Fruit fly (Drosophila melanogaster) whole organism, embryonic: ENCODE data around the gene Sidpn.

Experiments used
- CG10979 ChIP-seq: fragments of 200-800 bp; sonication (Bioruptor generic); optimal IDR thresholded peaks from 2 replicates; lab custom pipeline; 2018; ENCODE audit warnings: missing biosample characterization, mild to moderate bottlenecking, missing genetic modification characterization, moderate library complexity
- CG12769 ChIP-seq: fragments of 200-800 bp; sonication (Bioruptor generic); optimal IDR thresholded peaks from 2 replicates; lab custom pipeline; 2019; ENCODE audit warnings: missing biosample characterization, mild to moderate bottlenecking, missing genetic modification characterization, moderate library complexity
- CG13424 ChIP-seq: fragments of 200-800 bp; sonication (Bioruptor generic); optimal IDR thresholded peaks from 2 replicates; lab custom pipeline; 2019; ENCODE audit warnings: missing biosample characterization, mild to moderate bottlenecking, missing genetic modification characterization, moderate library complexity
- CG13775 ChIP-seq: fragments of 200-800 bp; sonication (Bioruptor generic); optimal IDR thresholded peaks from 3 replicates; lab custom pipeline; 2017; ENCODE audit warnings: missing biosample characterization, mild to moderate bottlenecking, missing genetic modification characterization
- CG1529 ChIP-seq: fragments of 200-800 bp; sonication (Bioruptor generic); optimal IDR thresholded peaks from 3 replicates; lab custom pipeline; 2018; ENCODE audit warnings: missing biosample characterization, missing genetic modification characterization
- CG17359 ChIP-seq: fragments of 200-800 bp; sonication (Bioruptor generic); optimal IDR thresholded peaks from 3 replicates; lab custom pipeline; 2018; ENCODE audit warnings: missing biosample characterization, mild to moderate bottlenecking, missing genetic modification characterization, moderate library complexity
- CG17361 ChIP-seq: fragments of 200-800 bp; sonication (Bioruptor generic); IDR thresholded peaks from 3 replicates; pipeline ENCODE4 v1.3.6; 2022; ENCODE audit warnings: missing biosample characterization, missing genetic modification characterization
- CG18262 ChIP-seq: fragments of 200-800 bp; optimal IDR thresholded peaks from 3 replicates; lab custom pipeline; 2019; ENCODE audit warnings: missing biosample characterization, mild to moderate bottlenecking, missing genetic modification characterization, moderate library complexity
- CG2678 ChIP-seq: fragments of 200-800 bp; sonication (Bioruptor generic); optimal IDR thresholded peaks from 3 replicates; lab custom pipeline; 2019; ENCODE audit warnings: missing biosample characterization, mild to moderate bottlenecking, missing genetic modification characterization, moderate library complexity
- CG33213 ChIP-seq: fragments of 200-800 bp; sonication (Bioruptor generic); optimal IDR thresholded peaks from 3 replicates; lab custom pipeline; 2016; ENCODE audit warnings: missing biosample characterization, missing genetic modification characterization
- CG33557 ChIP-seq: fragments of 200-800 bp; sonication (Bioruptor generic); optimal IDR thresholded peaks from 2 replicates; lab custom pipeline; 2019; ENCODE audit warnings: missing biosample characterization, mild to moderate bottlenecking, missing genetic modification characterization, moderate library complexity
- CG8388 ChIP-seq: fragments of 200-800 bp; sonication (Bioruptor generic); optimal IDR thresholded peaks from 2 replicates; lab custom pipeline; 2019; ENCODE audit warnings: missing biosample characterization, mild to moderate bottlenecking, missing genetic modification characterization, moderate library complexity
- CG9727 ChIP-seq: fragments of 200-800 bp; sonication (Bioruptor generic); optimal IDR thresholded peaks from 3 replicates; lab custom pipeline; 2017; ENCODE audit warnings: missing biosample characterization, mild to moderate bottlenecking, missing genetic modification characterization
- Dip3 ChIP-seq: fragments of 200-800 bp; sonication (Bioruptor generic); optimal IDR thresholded peaks from 3 replicates; lab custom pipeline; 2016; ENCODE audit warnings: missing biosample characterization, missing genetic modification characterization
- Drgx ChIP-seq: fragments of 200-800 bp; sonication (Bioruptor generic); IDR thresholded peaks from 2 replicates; pipeline ENCODE4 v1.3.6; 2022; ENCODE audit warnings: missing biosample characterization, missing genetic modification characterization
- Ets65A ChIP-seq: fragments of 200-800 bp; sonication (Bioruptor generic); peaks from one replicate; lab custom pipeline; 2016; ENCODE audit warnings: missing biosample characterization, missing genetic modification characterization
- GATAe ChIP-seq: fragments of 200-800 bp; sonication (Bioruptor generic); conservative IDR thresholded peaks from 2 replicates; pipeline ENCODE4 v1.3.6; 2022; ENCODE audit warnings: missing biosample characterization, missing genetic modification characterization
- HLHmδ ChIP-seq: fragments of 200-800 bp; sonication (Bioruptor generic); optimal IDR thresholded peaks from 2 replicates; lab custom pipeline; 2018; ENCODE audit warnings: missing biosample characterization, mild to moderate bottlenecking, missing genetic modification characterization, moderate library complexity
- Hey ChIP-seq: fragments of 200-800 bp; sonication (Bioruptor generic); optimal IDR thresholded peaks from 3 replicates; lab custom pipeline; 2018; ENCODE audit warnings: missing biosample characterization, mild to moderate bottlenecking, missing genetic modification characterization
- Hr51 ChIP-seq, 2 experiments: fragments of 200-800 bp; sonication (Bioruptor generic); optimal IDR thresholded peaks; 2 replicates in 1 of 2; 3 replicates in 1 of 2; lab custom pipeline; 2016 to 2018; ENCODE audit warnings: missing biosample characterization in 2 of 2, missing genetic modification characterization in 2 of 2, mild to moderate bottlenecking in 1 of 2, moderate library complexity in 1 of 2
- Lpt ChIP-seq: fragments of >200 bp; optimal IDR thresholded peaks from 2 replicates; lab custom pipeline; 2018; ENCODE audit warnings: missing biosample characterization, missing genetic modification characterization
- MBD-R2 ChIP-seq: fragments of 200-800 bp; sonication (Bioruptor generic); IDR thresholded peaks from 2 replicates; pipeline ENCODE4 v1.3.6; 2022; ENCODE audit warnings: missing biosample characterization, missing genetic modification characterization
- NFAT ChIP-seq: fragments of 200-800 bp; sonication (Bioruptor generic); IDR thresholded peaks from 2 replicates; pipeline ENCODE4 v1.3.6; 2022; ENCODE audit warnings: missing biosample characterization, missing genetic modification characterization
- Nf-YC ChIP-seq: fragments of 200-800 bp; optimal IDR thresholded peaks from 3 replicates; lab custom pipeline; 2019; ENCODE audit warnings: missing biosample characterization, mild to moderate bottlenecking, missing genetic modification characterization, moderate library complexity
- NfI ChIP-seq: fragments of 200-800 bp; sonication (Bioruptor generic); optimal IDR thresholded peaks from 3 replicates; lab custom pipeline; 2018; ENCODE audit warnings: missing biosample characterization, mild to moderate bottlenecking, missing genetic modification characterization, moderate library complexity
- Oli ChIP-seq: fragments of 200-800 bp; sonication (Bioruptor generic); optimal IDR thresholded peaks from 2 replicates; lab custom pipeline; 2018; ENCODE audit warnings: missing biosample characterization, mild to moderate bottlenecking, missing genetic modification characterization, moderate library complexity
- Side ChIP-seq: fragments of 200-800 bp; sonication (Bioruptor generic); optimal IDR thresholded peaks from 2 replicates; lab custom pipeline; 2016; ENCODE audit warnings: missing biosample characterization, missing genetic modification characterization
- Stat92E ChIP-seq, 3 experiments: fragments of >200 bp in 2 of 3; fragments of 200-800 bp in 1 of 3; sonication (Bioruptor generic) in 1 of 3; optimal IDR thresholded peaks; 2 replicates each; lab custom pipeline; 2017 to 2019; ENCODE audit warnings: missing biosample characterization in 3 of 3, missing genetic modification characterization in 3 of 3, mild to moderate bottlenecking in 1 of 3, moderate library complexity in 1 of 3
- ase ChIP-seq: fragments of 200-800 bp; sonication (Bioruptor generic); IDR thresholded peaks from 3 replicates; pipeline ENCODE4 v1.3.6; 2022; ENCODE audit warnings: missing biosample characterization, missing genetic modification characterization
- ato ChIP-seq: fragments of 200-800 bp; sonication (Bioruptor generic); IDR thresholded peaks from 2 replicates; pipeline ENCODE4 v1.3.6; 2022; ENCODE audit warnings: missing biosample characterization, missing genetic modification characterization; ENCODE audit not compliant: partially characterized antibody
- bbx ChIP-seq: fragments of 200-800 bp; sonication (Bioruptor generic); IDR thresholded peaks from 2 replicates; pipeline ENCODE4 v1.3.6; 2022; ENCODE audit warnings: missing biosample characterization, missing genetic modification characterization; ENCODE audit not compliant: partially characterized antibody
- bcd ChIP-seq: fragments of 200-800 bp; sonication (Bioruptor generic); optimal IDR thresholded peaks from 2 replicates; lab custom pipeline; 2017; ENCODE audit warnings: missing biosample characterization, mild to moderate bottlenecking, missing genetic modification characterization
- cwo ChIP-seq: fragments of 200-800 bp; sonication (Bioruptor generic); optimal IDR thresholded peaks from 3 replicates; lab custom pipeline; 2017; ENCODE audit warnings: missing biosample characterization, missing genetic modification characterization, mild to moderate bottlenecking, moderate library complexity, missing genetic modification reagents
- ewg ChIP-seq: fragments of 200-800 bp; sonication (Bioruptor generic); optimal IDR thresholded peaks from 3 replicates; lab custom pipeline; 2017; ENCODE audit warnings: mild to moderate bottlenecking, missing biosample characterization, missing genetic modification reagents, missing genetic modification characterization
- gce ChIP-seq: fragments of 200-800 bp; sonication (Bioruptor generic); IDR thresholded peaks from 3 replicates; pipeline ENCODE4 v1.3.6; 2022; ENCODE audit warnings: missing biosample characterization, missing genetic modification characterization
- jing ChIP-seq: fragments of 200-800 bp; sonication (Bioruptor generic); optimal IDR thresholded peaks from 2 replicates; lab custom pipeline; 2018; ENCODE audit warnings: missing biosample characterization, mild to moderate bottlenecking, missing genetic modification characterization
- nerfin-2 ChIP-seq: fragments of 200-800 bp; sonication (Bioruptor generic); IDR thresholded peaks from 2 replicates; pipeline ENCODE4 v1.3.6; 2022; ENCODE audit warnings: missing biosample characterization, missing genetic modification characterization; ENCODE audit not compliant: partially characterized antibody
- oc ChIP-seq: fragments of 200-800 bp; sonication (Bioruptor generic); optimal IDR thresholded peaks from 2 replicates; lab custom pipeline; 2018; ENCODE audit warnings: missing biosample characterization, mild to moderate bottlenecking, missing genetic modification characterization, moderate library complexity
- peb ChIP-seq: fragments of 200-800 bp; sonication (Bioruptor generic); IDR thresholded peaks from 2 replicates; pipeline ENCODE4 v1.3.6; 2022; ENCODE audit warnings: missing biosample characterization, missing genetic modification characterization
- phol ChIP-seq: fragments of 200-800 bp; sonication (Bioruptor generic); optimal IDR thresholded peaks from 3 replicates; lab custom pipeline; 2018; ENCODE audit warnings: missing biosample characterization, mild to moderate bottlenecking, missing genetic modification characterization, moderate library complexity
- pita ChIP-seq: fragments of 200-800 bp; sonication (Bioruptor generic); optimal IDR thresholded peaks from 2 replicates; lab custom pipeline; 2017; ENCODE audit warnings: missing biosample characterization, mild to moderate bottlenecking, missing genetic modification characterization
- rib ChIP-seq: fragments of 200-800 bp; sonication (Bioruptor generic); IDR thresholded peaks from 2 replicates; pipeline ENCODE4 v1.3.6; 2022; ENCODE audit warnings: missing biosample characterization, missing genetic modification characterization
- row ChIP-seq: fragments of 200-800 bp; sonication (Bioruptor generic); IDR thresholded peaks from 3 replicates; pipeline ENCODE4 v1.3.6; 2022; ENCODE audit warnings: missing biosample characterization, missing genetic modification characterization
- sc ChIP-seq, 3 experiments: fragments of >200 bp in 2 of 3; fragments of 200-800 bp in 1 of 3; sonication (Bioruptor generic) in 1 of 3; optimal IDR thresholded peaks; 2 replicates in 2 of 3; 3 replicates in 1 of 3; lab custom pipeline; 2017; ENCODE audit warnings: mild to moderate bottlenecking in 1 of 3, missing biosample characterization in 1 of 3, missing genetic modification characterization in 1 of 3, missing genetic modification reagents in 1 of 3
- sens ChIP-seq: fragments of 200-800 bp; sonication (Bioruptor generic); peaks from one replicate; lab custom pipeline; 2016; ENCODE audit warnings: missing biosample characterization, missing genetic modification characterization
- tio ChIP-seq: fragments of 200-800 bp; sonication (Bioruptor generic); optimal IDR thresholded peaks from 2 replicates; lab custom pipeline; 2017; ENCODE audit warnings: missing biosample characterization, missing genetic modification characterization, inconsistent platforms
- twi ChIP-seq: fragments of 200-800 bp; optimal IDR thresholded peaks from 2 replicates; lab custom pipeline; 2019; ENCODE audit warnings: missing biosample characterization, mild to moderate bottlenecking, missing genetic modification characterization, moderate library complexity
- usp ChIP-seq: fragments of >200 bp; optimal IDR thresholded peaks from 2 replicates; lab custom pipeline; 2017; ENCODE audit warnings: missing biosample characterization, missing genetic modification characterization
- wdn ChIP-seq: fragments of 200-800 bp; sonication (Bioruptor generic); IDR thresholded peaks from 2 replicates; pipeline ENCODE4 v1.3.6; 2022; ENCODE audit warnings: missing biosample characterization, missing genetic modification characterization

The Sidpn gene

DNA sequence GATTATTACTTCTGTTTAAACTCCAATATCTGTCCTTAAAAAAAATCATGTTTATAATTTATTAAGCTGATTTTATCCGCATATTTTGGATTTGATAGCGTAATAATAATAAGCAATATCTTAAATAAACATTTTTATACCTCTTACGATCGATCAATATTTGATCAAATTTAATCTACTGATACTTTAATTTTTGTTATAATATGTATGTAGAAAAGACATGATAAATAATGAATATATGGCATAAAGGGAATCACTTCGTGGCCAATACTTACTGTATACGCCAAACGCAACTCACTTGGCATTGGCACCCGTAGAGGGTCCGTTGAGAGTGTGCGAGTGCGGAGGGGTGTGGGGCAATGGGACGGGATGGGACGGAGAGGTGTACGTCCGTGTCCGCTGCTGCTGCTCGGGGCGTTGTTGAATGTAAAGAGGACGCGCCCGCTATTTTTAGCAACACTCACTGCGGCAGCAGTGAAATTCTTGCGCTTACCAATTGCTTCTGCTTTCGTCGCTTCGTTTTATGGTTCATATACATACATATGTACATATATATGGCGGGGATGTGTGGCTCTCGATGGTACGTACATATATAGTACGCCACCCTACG is 8.7 kb downstream of the Sidpn start (continued):
- peak; percentile 7 for TF ChIP-seq bcd (GFP tag; lab: Kevin White, UChicago)
- TF ChIP-seq rib = 0 out of 2 replicates have a peak, but pooled peaks have one; percentile 15
- no peak for TF ChIP-seq Side
- TF ChIP-seq CG33213 = no peak
- TF ChIP-seq CG13775 = peak; percentile 20
- TF ChIP-seq CG13424 (tag; lab: Kevin White, UChicago) = peak; percentile 11
- peak; percentile 15; the same call in 1 of the 2 replicates for TF ChIP-seq MBD-R2 (GFP tag; lab: Robert Waterston, UW)
- TF ChIP-seq Lpt = no peak
- no peak for TF ChIP-seq nerfin-2
- TF ChIP-seq Drgx (GFP tag; lab: Robert Waterston, UW) = peak; percentile 6; the same call in 1 of the 2 replicates
- no peak for TF ChIP-seq Stat92E (GFP tag; optimal IDR thresholded peaks at IDR 0.05; lab: Kevin White, UChicago)
- TF ChIP-seq bbx = 0 out of 2 replicates have a peak, but pooled peaks have one; percentile 14
- TF ChIP-seq Hr51 (GFP tag; optimal IDR thresholded peaks at IDR 0.05; lab: Kevin White, UChicago) = peak in 1 of 2 experiments; percentile 22
- TF ChIP-seq gce = no peak
- peak; percentile 2 for TF ChIP-seq CG10979 (tag; lab: Kevin White, UChicago)
- 0 out of 2 replicates have a peak, but pooled peaks have one; percentile 14 for TF ChIP-seq NFAT (GFP tag; lab: Robert Waterston, UW)
- TF ChIP-seq cwo (GFP tag; lab: Kevin White, UChicago) = peak; percentile 14
- no peak for TF ChIP-seq Hey (tag; lab: Kevin White, UChicago)
- peak; percentile 18 for TF ChIP-seq CG18262 (tag; lab: Kevin White, UChicago)
- 0 out of 3 replicates have a peak, but pooled peaks have one; percentile 25 for TF ChIP-seq CG17361
- TF ChIP-seq ase (GFP tag; lab: Robert Waterston, UW) = no peak
- no peak for TF ChIP-seq Dip3 (GFP tag; lab: Kevin White, UChicago)
- TF ChIP-seq CG9727 (GFP tag; lab: Kevin White, UChicago) = peak; percentile 22
- no peak for TF ChIP-seq Nf-YC (tag; lab: Kevin White, UChicago)
- no peak for TF ChIP-seq oc (tag; lab: Kevin White, UChicago)
- peak; percentile 81 for TF ChIP-seq sens (GFP tag; lab: Kevin White, UChicago)
- peak; percentile 19 for TF ChIP-seq Oli (tag; lab: Kevin White, UChicago)

DNA sequence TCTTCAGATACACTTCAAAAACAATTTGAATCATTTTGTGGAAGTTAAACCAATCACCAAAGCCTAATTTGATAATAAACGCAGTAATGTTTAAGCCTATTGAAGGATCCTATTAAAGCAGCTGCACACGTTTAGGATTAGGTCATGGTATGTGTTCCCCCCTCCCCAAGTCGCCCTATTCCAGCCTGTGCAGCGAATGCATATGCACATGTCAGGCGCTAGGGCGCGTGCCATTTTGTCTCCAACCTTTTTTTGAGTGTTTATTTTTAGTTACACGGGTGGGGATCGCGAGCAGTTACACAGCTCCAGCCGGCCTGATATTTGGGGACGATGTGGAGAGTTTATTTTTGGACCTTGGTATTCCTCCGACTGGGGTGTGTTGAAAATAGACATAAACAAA is 9.5 kb downstream of the Sidpn start:
- TF ChIP-seq CG17361 (0 out of 3 replicates have a peak, but pooled peaks have one; percentile 18), HLHmδ (GFP tag; lab: Kevin White, UChicago) (peak; percentile 85), ewg (GFP tag; lab: Kevin White, UChicago) (no peak), CG1529 (GFP tag; lab: Kevin White, UChicago) (no peak), sens (GFP tag; lab: Kevin White, UChicago) (peak; percentile 66), CG17359 (tag; lab: Kevin White, UChicago) (no peak), sc (optimal IDR thresholded peaks at IDR 0.05; lab: Kevin White, UChicago) (no peak), sc (GFP tag; optimal IDR thresholded peaks at IDR 0.05; lab: Kevin White, UChicago) (no peak), peb (no peak), CG12769 (peak; percentile 52), row (peak; percentile 12; the same call in 1 of the 3 replicates), wdn (GFP tag; lab: Robert Waterston, UW) (no peak), tio (no peak), jing (GFP tag; lab: Kevin White, UChicago) (no peak), Ets65A (GFP tag; lab: Kevin White, UChicago) (peak; percentile 15), CG8388 (no peak), CG33557 (GFP tag; lab: Kevin White, UChicago) (no peak), CG2678 (peak; percentile 14), phol (peak; percentile 24), pita (no peak), usp (GFP tag; lab: Kevin White, UChicago) (no peak), ato (GFP tag; lab: Robert Waterston, UW) (no peak), NfI (no peak), twi (peak; percentile 54), GATAe (GFP tag; lab: Robert Waterston, UW) (no peak)
